Worm (Caenorhabditis elegans) whole organism, mixed stage, embryonic: ENCODE results near the gene F41E7.7.

ENCODE experiments used
- ceh-43 ChIP-seq: fragments of 200-800 bp; sonication (Bioruptor generic); optimal IDR thresholded peaks from 2 replicates; lab custom pipeline; 2018; ENCODE audit warnings: mild to moderate bottlenecking, missing genetic modification characterization, moderate library complexity, missing compliant biosample characterization
- elt-3 ChIP-seq: fragments of 150-350 bp; optimal IDR thresholded peaks from 2 replicates; lab custom pipeline; 2014; ENCODE audit warnings: missing biosample characterization, missing genetic modification characterization
- lin-13 ChIP-seq: fragments of 150-350 bp; optimal IDR thresholded peaks from 2 replicates; lab custom pipeline; 2014; ENCODE audit warnings: missing biosample characterization, missing genetic modification characterization
- lsy-2 ChIP-seq: fragments of 150-350 bp; optimal IDR thresholded peaks from 2 replicates; lab custom pipeline; 2014; ENCODE audit warnings: missing biosample characterization, missing genetic modification characterization
- mab-5 ChIP-seq: fragments of 150-350 bp; optimal IDR thresholded peaks from 2 replicates; lab custom pipeline; 2014; ENCODE audit warnings: missing biosample characterization, missing genetic modification characterization
- nhr-12 ChIP-seq: fragments of 150-350 bp; optimal IDR thresholded peaks from 2 replicates; lab custom pipeline; 2014; ENCODE audit warnings: missing biosample characterization, missing genetic modification characterization
- nhr-237 ChIP-seq: fragments of 150-350 bp; optimal IDR thresholded peaks from 2 replicates; lab custom pipeline; 2014; ENCODE audit warnings: missing biosample characterization, missing genetic modification characterization
- nhr-28 ChIP-seq: fragments of 150-350 bp; optimal IDR thresholded peaks from 2 replicates; lab custom pipeline; 2014; ENCODE audit warnings: missing biosample characterization, missing genetic modification characterization
- nhr-76 ChIP-seq: sonication (generic microtip); optimal IDR thresholded peaks from 2 replicates; lab custom pipeline; 2017; ENCODE audit warnings: missing biosample characterization, missing genetic modification characterization
- snpc-4 ChIP-seq: fragments of 150-350 bp; optimal IDR thresholded peaks from 2 replicates; lab custom pipeline; 2014; ENCODE audit warnings: missing biosample characterization, missing genetic modification characterization
- unc-39 ChIP-seq: fragments of 150-350 bp; optimal IDR thresholded peaks from 2 replicates; lab custom pipeline; 2014; ENCODE audit warnings: missing biosample characterization, missing genetic modification characterization
- ztf-11 ChIP-seq: fragments of 150-350 bp; optimal IDR thresholded peaks from 2 replicates; lab custom pipeline; 2014; ENCODE audit warnings: missing biosample characterization, missing genetic modification characterization

- TF ChIP-seq nhr-76 (tag; lab: Kevin White, UChicago) (no peak), nhr-237 (tag; lab: Kevin White, UChicago) (no peak), lin-13 (no peak), ceh-43 (GFP tag; lab: Kevin White, UChicago) (no peak), elt-3 (tag; lab: Kevin White, UChicago) (no peak), lsy-2 (tag; lab: Kevin White, UChicago) (no peak), snpc-4 (tag; lab: Kevin White, UChicago) (no peak), mab-5 (no peak), nhr-12 (tag; lab: Kevin White, UChicago) (no peak), unc-39 (tag; lab: Kevin White, UChicago) (no peak), ztf-11 (no peak), nhr-28 (tag; lab: Kevin White, UChicago) (no peak)
These were observed 30.5 kb upstream of the F41E7.7 start for ce11 chrX:10277118-10277517.
